Fruit fly (Drosophila melanogaster) whole organism, embryonic: ENCODE results near the gene CG33269.

ENCODE experiments used
- Ada2b ChIP-seq: fragments of 200-800 bp; sonication (Bioruptor generic); IDR thresholded peaks from 2 replicates; pipeline ENCODE4 v1.3.6; 2022; ENCODE audit warnings: missing biosample characterization, missing genetic modification characterization
- CG10431 ChIP-seq: fragments of 200-800 bp; sonication (Bioruptor generic); optimal IDR thresholded peaks from 3 replicates; lab custom pipeline; 2018; ENCODE audit warnings: missing biosample characterization, mild to moderate bottlenecking, missing genetic modification characterization
- CG10959 ChIP-seq: fragments of 200-800 bp; sonication (Bioruptor generic); IDR thresholded peaks from 2 replicates; pipeline ENCODE4 v1.3.6; 2022; ENCODE audit warnings: missing biosample characterization, missing genetic modification characterization
- CG11398 ChIP-seq: fragments of 200-800 bp; sonication (Bioruptor generic); optimal IDR thresholded peaks from 2 replicates; lab custom pipeline; 2016; ENCODE audit warnings: missing biosample characterization, missing genetic modification characterization
- CG11695 ChIP-seq: fragments of 200-800 bp; sonication (Bioruptor generic); IDR thresholded peaks from 3 replicates; pipeline ENCODE4 v1.3.6; 2022; ENCODE audit warnings: missing biosample characterization, missing genetic modification characterization
- CG14667 ChIP-seq: fragments of 200-800 bp; sonication (Bioruptor generic); IDR thresholded peaks from 2 replicates; pipeline ENCODE4 v1.3.6; 2022; ENCODE audit warnings: missing biosample characterization, missing genetic modification characterization
- CG15073 ChIP-seq: fragments of 200-800 bp; sonication (Bioruptor generic); optimal IDR thresholded peaks from 2 replicates; lab custom pipeline; 2016; ENCODE audit warnings: missing biosample characterization, missing genetic modification characterization
- CG1602 ChIP-seq: fragments of 200-800 bp; sonication (Bioruptor generic); optimal IDR thresholded peaks from 3 replicates; lab custom pipeline; 2016; ENCODE audit warnings: missing biosample characterization, missing genetic modification characterization
- CG17829 ChIP-seq: fragments of 200-800 bp; optimal IDR thresholded peaks from 2 replicates; lab custom pipeline; 2019; ENCODE audit warnings: missing biosample characterization, mild to moderate bottlenecking, missing genetic modification characterization, moderate library complexity
- CG32532 ChIP-seq: fragments of 200-800 bp; sonication (Bioruptor generic); IDR thresholded peaks from 2 replicates; pipeline ENCODE4 v1.3.6; 2022; ENCODE audit warnings: missing biosample characterization, missing genetic modification characterization
- CG3407 ChIP-seq: fragments of 200-800 bp; sonication (Bioruptor generic); optimal IDR thresholded peaks from 2 replicates; lab custom pipeline; 2018; ENCODE audit warnings: missing biosample characterization, mild to moderate bottlenecking, missing genetic modification characterization
- CG34376 ChIP-seq: fragments of 200-800 bp; sonication (Bioruptor generic); optimal IDR thresholded peaks from 2 replicates; lab custom pipeline; 2018; ENCODE audit warnings: missing biosample characterization, mild to moderate bottlenecking, missing genetic modification characterization
- CG43689 ChIP-seq: fragments of 200-800 bp; sonication (Bioruptor generic); IDR thresholded peaks from 2 replicates; pipeline ENCODE4 v1.3.6; 2022; ENCODE audit warnings: missing biosample characterization, missing genetic modification characterization
- CG5245 ChIP-seq: fragments of 200-800 bp; sonication (Bioruptor generic); optimal IDR thresholded peaks from 3 replicates; lab custom pipeline; 2016; ENCODE audit warnings: missing biosample characterization, missing genetic modification characterization
- CG6254 ChIP-seq: fragments of 200-800 bp; sonication (Bioruptor generic); optimal IDR thresholded peaks from 3 replicates; lab custom pipeline; 2017; ENCODE audit warnings: mild to moderate bottlenecking, missing biosample characterization, missing genetic modification reagents, missing genetic modification characterization
- CG8765 ChIP-seq: fragments of 200-800 bp; sonication (Bioruptor generic); IDR thresholded peaks from 2 replicates; pipeline ENCODE4 v1.3.6; 2022; ENCODE audit warnings: missing biosample characterization, missing genetic modification characterization
- CG9437 ChIP-seq: fragments of 200-800 bp; sonication (Bioruptor generic); optimal IDR thresholded peaks from 2 replicates; lab custom pipeline; 2018; ENCODE audit warnings: missing biosample characterization, mild to moderate bottlenecking, missing genetic modification characterization
- CHES-1-like ChIP-seq: fragments of 200-800 bp; sonication (Bioruptor generic); optimal IDR thresholded peaks from 2 replicates; lab custom pipeline; 2016; ENCODE audit warnings: missing biosample characterization, missing genetic modification characterization
- Camta ChIP-seq: fragments of 200-800 bp; sonication (Bioruptor generic); optimal IDR thresholded peaks from 2 replicates; lab custom pipeline; 2016; ENCODE audit warnings: missing biosample characterization, missing genetic modification characterization
- Dad ChIP-seq: fragments of 200-800 bp; sonication (Bioruptor generic); optimal IDR thresholded peaks from 3 replicates; lab custom pipeline; 2016; ENCODE audit warnings: missing biosample characterization, missing genetic modification characterization
- Dbx ChIP-seq: fragments of 200-800 bp; sonication (Bioruptor generic); IDR thresholded peaks from 3 replicates; pipeline ENCODE4 v1.3.6; 2022; ENCODE audit warnings: missing biosample characterization, missing genetic modification characterization
- Dip2 ChIP-seq: fragments of 200-800 bp; sonication (Bioruptor generic); IDR thresholded peaks from 2 replicates; pipeline ENCODE4 v1.3.6; 2022; ENCODE audit warnings: missing biosample characterization, missing genetic modification characterization
- Dip3 ChIP-seq: fragments of 200-800 bp; sonication (Bioruptor generic); optimal IDR thresholded peaks from 3 replicates; lab custom pipeline; 2016; ENCODE audit warnings: missing biosample characterization, missing genetic modification characterization
- E2f1 ChIP-seq: fragments of 200-800 bp; sonication (Bioruptor generic); IDR thresholded peaks from 2 replicates; pipeline ENCODE4 v1.3.6; 2022; ENCODE audit warnings: missing biosample characterization, missing genetic modification characterization
- Hmx ChIP-seq: fragments of 200-800 bp; sonication (Bioruptor generic); optimal IDR thresholded peaks from 2 replicates; lab custom pipeline; 2016; ENCODE audit warnings: missing biosample characterization, missing genetic modification characterization
- Hsf ChIP-seq: fragments of 200-800 bp; sonication (Bioruptor generic); optimal IDR thresholded peaks from 3 replicates; lab custom pipeline; 2016; ENCODE audit warnings: missing biosample characterization, missing genetic modification characterization
- Mes4 ChIP-seq: fragments of 200-800 bp; sonication (Bioruptor generic); optimal IDR thresholded peaks from 2 replicates; lab custom pipeline; 2016; ENCODE audit warnings: missing biosample characterization, missing genetic modification characterization
- NK7.1 ChIP-seq: fragments of 200-800 bp; sonication (Bioruptor generic); optimal IDR thresholded peaks from 3 replicates; lab custom pipeline; 2016; ENCODE audit warnings: missing biosample characterization, missing genetic modification characterization
- Neu2 ChIP-seq: fragments of 200-800 bp; sonication (Bioruptor generic); optimal IDR thresholded peaks from 3 replicates; lab custom pipeline; 2016; ENCODE audit warnings: missing biosample characterization, missing genetic modification characterization, borderline replicate concordance
- Nf-YC ChIP-seq: fragments of 200-800 bp; optimal IDR thresholded peaks from 3 replicates; lab custom pipeline; 2019; ENCODE audit warnings: missing biosample characterization, mild to moderate bottlenecking, missing genetic modification characterization, moderate library complexity
- ash1 ChIP-seq: fragments of 200-800 bp; sonication (Bioruptor generic); optimal IDR thresholded peaks from 2 replicates; lab custom pipeline; 2018; ENCODE audit warnings: missing biosample characterization, mild to moderate bottlenecking, missing genetic modification characterization
- ato ChIP-seq: fragments of 200-800 bp; sonication (Bioruptor generic); IDR thresholded peaks from 2 replicates; pipeline ENCODE4 v1.3.6; 2022; ENCODE audit warnings: missing biosample characterization, missing genetic modification characterization; ENCODE audit not compliant: partially characterized antibody
- bab2 ChIP-seq: fragments of 200-800 bp; sonication (Bioruptor generic); optimal IDR thresholded peaks from 2 replicates; lab custom pipeline; 2016; ENCODE audit warnings: missing biosample characterization, missing genetic modification characterization
- btn ChIP-seq: fragments of 200-800 bp; sonication (Bioruptor generic); optimal IDR thresholded peaks from 2 replicates; lab custom pipeline; 2016; ENCODE audit warnings: missing biosample characterization, missing genetic modification characterization
- crp ChIP-seq, 2 experiments: fragments of 200-800 bp; sonication (Bioruptor generic); optimal IDR thresholded peaks; 2 replicates in 1 of 2; 3 replicates in 1 of 2; lab custom pipeline; 2017; ENCODE audit warnings: missing biosample characterization in 2 of 2, missing genetic modification characterization in 2 of 2, mild to moderate bottlenecking in 1 of 2, moderate library complexity in 1 of 2
- dmrt99B ChIP-seq: fragments of 200-800 bp; sonication (Bioruptor generic); optimal IDR thresholded peaks from 2 replicates; lab custom pipeline; 2018; ENCODE audit warnings: missing biosample characterization, mild to moderate bottlenecking, missing genetic modification characterization, moderate library complexity
- fd96Cb ChIP-seq: fragments of 200-800 bp; sonication (Bioruptor generic); optimal IDR thresholded peaks from 2 replicates; lab custom pipeline; 2018; ENCODE audit warnings: missing biosample characterization, mild to moderate bottlenecking, missing genetic modification characterization, moderate library complexity
- fru ChIP-seq: fragments of >200 bp; optimal IDR thresholded peaks from 2 replicates; lab custom pipeline; 2017
- gcm ChIP-seq: fragments of 200-800 bp; sonication (Bioruptor generic); optimal IDR thresholded peaks from 2 replicates; lab custom pipeline; 2019; ENCODE audit warnings: missing biosample characterization, mild to moderate bottlenecking, missing genetic modification characterization, moderate library complexity
- gcm2 ChIP-seq: fragments of 200-800 bp; sonication (Bioruptor generic); optimal IDR thresholded peaks from 2 replicates; lab custom pipeline; 2016; ENCODE audit warnings: missing biosample characterization, missing genetic modification characterization
- gsb ChIP-seq: fragments of 200-800 bp; sonication (Bioruptor generic); IDR thresholded peaks from 2 replicates; pipeline ENCODE4 v1.3.6; 2022; ENCODE audit warnings: missing biosample characterization, missing genetic modification characterization
- jing ChIP-seq: fragments of 200-800 bp; sonication (Bioruptor generic); optimal IDR thresholded peaks from 2 replicates; lab custom pipeline; 2018; ENCODE audit warnings: missing biosample characterization, mild to moderate bottlenecking, missing genetic modification characterization
- jumu ChIP-seq: fragments of 200-800 bp; sonication (Bioruptor generic); optimal IDR thresholded peaks from 3 replicates; lab custom pipeline; 2016; ENCODE audit warnings: missing biosample characterization, missing genetic modification characterization
- mld ChIP-seq: fragments of 200-800 bp; sonication (Bioruptor generic); IDR thresholded peaks from 3 replicates; pipeline ENCODE4 v1.3.6; 2022; ENCODE audit warnings: missing biosample characterization, missing genetic modification characterization; ENCODE audit not compliant: partially characterized antibody
- nom ChIP-seq: fragments of 200-800 bp; sonication (Bioruptor generic); optimal IDR thresholded peaks from 2 replicates; lab custom pipeline; 2017; ENCODE audit warnings: missing biosample characterization, missing genetic modification characterization, mild to moderate bottlenecking, moderate library complexity, missing genetic modification reagents
- org-1 ChIP-seq: fragments of 200-800 bp; sonication (Bioruptor generic); optimal IDR thresholded peaks from 2 replicates; lab custom pipeline; 2017; ENCODE audit warnings: missing biosample characterization, missing genetic modification characterization
- pan ChIP-seq, 4 experiments: fragments of >200 bp in 3 of 4; fragments of 200-800 bp in 1 of 4; sonication (Bioruptor generic) in 1 of 4; optimal IDR thresholded peaks in 3 of 4; IDR thresholded peaks in 1 of 4; 2 replicates each; pipeline versions ENCODE4 v1.3.6 to Lab custom; 2017 to 2022; ENCODE audit warnings: missing biosample characterization in 2 of 4, missing genetic modification characterization in 2 of 4, mixed read lengths in 1 of 4
- repo ChIP-seq: fragments of 200-800 bp; sonication (Bioruptor generic); optimal IDR thresholded peaks from 2 replicates; lab custom pipeline; 2016; ENCODE audit warnings: missing biosample characterization, missing genetic modification characterization
- sens-2 ChIP-seq: fragments of 200-800 bp; sonication (Bioruptor generic); IDR thresholded peaks from 2 replicates; pipeline ENCODE4 v1.3.6; 2022; ENCODE audit warnings: missing biosample characterization, missing genetic modification characterization
- slbo ChIP-seq: fragments of 200-800 bp; sonication (Bioruptor generic); IDR thresholded peaks from 2 replicates; pipeline ENCODE4 v1.3.6; 2022; ENCODE audit warnings: missing biosample characterization, missing genetic modification characterization
- twi ChIP-seq: fragments of 200-800 bp; optimal IDR thresholded peaks from 2 replicates; lab custom pipeline; 2019; ENCODE audit warnings: missing biosample characterization, mild to moderate bottlenecking, missing genetic modification characterization, moderate library complexity
- zen2 ChIP-seq: fragments of 200-800 bp; sonication (Bioruptor generic); IDR thresholded peaks from 3 replicates; pipeline ENCODE4 v1.3.6; 2022; ENCODE audit warnings: missing biosample characterization, missing genetic modification characterization; ENCODE audit not compliant: partially characterized antibody

Gene CG33269

DNA sequence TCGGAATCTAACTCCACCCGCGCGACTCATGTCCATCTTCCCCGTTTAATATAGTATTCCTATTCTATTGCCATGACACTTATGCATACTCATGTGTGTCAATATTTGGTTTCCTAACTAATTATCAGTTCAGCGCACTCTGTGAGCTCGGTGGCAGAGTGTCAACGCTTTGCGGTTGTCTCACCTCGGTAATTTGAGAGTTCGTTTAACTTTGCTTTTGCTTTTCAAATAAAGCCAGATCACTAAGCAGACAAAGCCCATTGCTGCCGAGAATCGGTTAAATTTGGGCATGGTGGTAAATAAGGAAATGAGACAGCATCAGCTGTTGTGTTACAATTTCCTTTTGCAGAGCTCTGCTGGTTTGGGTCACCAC, 41.7 kb downstream of the CG33269 start (continued):
- peak; percentile 21 for TF ChIP-seq Nf-YC (tag; lab: Kevin White, UChicago)
- no peak for TF ChIP-seq Dbx (GFP tag; lab: Robert Waterston, UW)
- TF ChIP-seq CG1602 (GFP tag; lab: Kevin White, UChicago) = no peak
- no peak for TF ChIP-seq nom (GFP tag; lab: Kevin White, UChicago)
- no peak for TF ChIP-seq repo (GFP tag; lab: Kevin White, UChicago)
- TF ChIP-seq CG6254 (GFP tag; lab: Kevin White, UChicago) = peak; percentile 19
- TF ChIP-seq CG11695 (GFP tag; lab: Robert Waterston, UW) = no peak
- TF ChIP-seq Hsf = no peak
- TF ChIP-seq CG3407 = peak; percentile 63
- no peak for TF ChIP-seq zen2 (GFP tag; lab: Robert Waterston, UW)
- no peak for TF ChIP-seq jing (GFP tag; lab: Kevin White, UChicago)
- TF ChIP-seq Dip3 (GFP tag; lab: Kevin White, UChicago) = no peak
- TF ChIP-seq twi (tag; lab: Kevin White, UChicago) = no peak
- no peak for TF ChIP-seq Neu2
- peak; percentile 4 for TF ChIP-seq CG34376 (GFP tag; lab: Kevin White, UChicago)
- no peak for TF ChIP-seq pan (optimal IDR thresholded peaks at IDR 0.05; lab: Kevin White, UChicago)
- no peak for TF ChIP-seq pan (GFP tag; optimal IDR thresholded peaks at IDR 0.05 in 1 of 2, IDR thresholded peaks at IDR 0.05 in 1 of 2)
- no peak for TF ChIP-seq Hmx (GFP tag; lab: Kevin White, UChicago)
- TF ChIP-seq dmrt99B (tag; lab: Kevin White, UChicago) = no peak
- peak; percentile 23 for TF ChIP-seq CG10431
- TF ChIP-seq CG32532 = no peak
- peak; percentile 10 for TF ChIP-seq bab2 (GFP tag; lab: Kevin White, UChicago)
- no peak for TF ChIP-seq sens-2
- TF ChIP-seq CG10959 (GFP tag; lab: Robert Waterston, UW) = no peak
- no peak for TF ChIP-seq E2f1
- no peak for TF ChIP-seq ash1 (GFP tag; lab: Kevin White, UChicago)
- TF ChIP-seq fru = no peak
- TF ChIP-seq gcm = peak; percentile 7
- no peak for TF ChIP-seq jumu (GFP tag; lab: Kevin White, UChicago)
- TF ChIP-seq slbo (GFP tag; lab: Robert Waterston, UW) = no peak
- no peak for TF ChIP-seq gsb (GFP tag; lab: Robert Waterston, UW)
- TF ChIP-seq CG5245 = no peak
- TF ChIP-seq Dip2 (GFP tag; lab: Robert Waterston, UW) = no peak
- TF ChIP-seq NK7.1 = no peak
- no peak for TF ChIP-seq gcm2 (GFP tag; lab: Kevin White, UChicago)
- TF ChIP-seq Dad = no peak
- TF ChIP-seq org-1 (GFP tag; lab: Kevin White, UChicago) = peak; percentile 57
- TF ChIP-seq ato (GFP tag; lab: Robert Waterston, UW) = no peak
- TF ChIP-seq Mes4 (GFP tag; lab: Kevin White, UChicago) = peak; percentile 24
- TF ChIP-seq CG43689 (GFP tag; lab: Robert Waterston, UW) = no peak
- peak; percentile 25 for TF ChIP-seq CG17829
- no peak for TF ChIP-seq fd96Cb (tag; lab: Kevin White, UChicago)
- peak; percentile 8 for TF ChIP-seq CHES-1-like (GFP tag; lab: Kevin White, UChicago)
- TF ChIP-seq btn (GFP tag; lab: Kevin White, UChicago) = peak; percentile 13
- TF ChIP-seq CG14667 (GFP tag; lab: Robert Waterston, UW) = no peak
- no peak for TF ChIP-seq crp (GFP tag; optimal IDR thresholded peaks at IDR 0.05; lab: Kevin White, UChicago)
- TF ChIP-seq Camta (GFP tag; lab: Kevin White, UChicago) = no peak
- no peak for TF ChIP-seq mld
- no peak for TF ChIP-seq CG9437 (GFP tag; lab: Kevin White, UChicago)
- peak; percentile 6 for TF ChIP-seq CG11398 (GFP tag; lab: Kevin White, UChicago)
- TF ChIP-seq Ada2b = no peak; the same call in 1 of the 2 replicates
- TF ChIP-seq CG15073 (GFP tag; lab: Kevin White, UChicago) = no peak
- TF ChIP-seq CG8765 (GFP tag; lab: Robert Waterston, UW) = no peak
